Worm (Caenorhabditis elegans) whole organism, late embryonic: ENCODE data around the gene acy-4.

ENCODE experiments used
- C08G9.2 ChIP-seq: sonication (generic microtip); optimal IDR thresholded peaks from 2 replicates; lab custom pipeline; 2016; ENCODE audit warnings: mild to moderate bottlenecking, missing genetic modification characterization, moderate library complexity, missing compliant biosample characterization
- C38D4.7 ChIP-seq: fragments of 200-800 bp; sonication (Bioruptor generic); optimal IDR thresholded peaks from 2 replicates; lab custom pipeline; 2018; ENCODE audit warnings: mild to moderate bottlenecking, missing genetic modification characterization, moderate library complexity, missing compliant biosample characterization
- K09A11.1 ChIP-seq: sonication (generic microtip); optimal IDR thresholded peaks from 2 replicates; lab custom pipeline; 2017; ENCODE audit warnings: antibody characterized with exemption, mild to moderate bottlenecking, missing genetic modification characterization, missing compliant biosample characterization; ENCODE audit not compliant: insufficient read depth
- T23F11.4 ChIP-seq: fragments of 200-800 bp; sonication (Bioruptor generic); optimal IDR thresholded peaks from 2 replicates; lab custom pipeline; 2018; ENCODE audit warnings: mild to moderate bottlenecking, missing genetic modification characterization, missing compliant biosample characterization
- Y22D7AL.16 ChIP-seq: sonication (generic microtip); optimal IDR thresholded peaks from 2 replicates; lab custom pipeline; 2016; ENCODE audit warnings: missing genetic modification characterization, missing compliant biosample characterization
- ahr-1 ChIP-seq: sonication (generic microtip); optimal IDR thresholded peaks from 2 replicates; lab custom pipeline; 2016; ENCODE audit warnings: missing genetic modification characterization, missing compliant biosample characterization
- ama-1 ChIP-seq: fragments of 150-350 bp; optimal IDR thresholded peaks from 2 replicates; lab custom pipeline; 2014
- ceh-14 ChIP-seq: sonication (generic microtip); optimal IDR thresholded peaks from 2 replicates; lab custom pipeline; 2016; ENCODE audit warnings: missing genotype, missing genetic modification characterization, missing compliant biosample characterization
- ceh-18 ChIP-seq: sonication (generic microtip); optimal IDR thresholded peaks from 2 replicates; lab custom pipeline; 2016; ENCODE audit warnings: missing genetic modification characterization, missing compliant biosample characterization
- ceh-19 ChIP-seq: fragments of 200-800 bp; sonication (Bioruptor generic); optimal IDR thresholded peaks from 2 replicates; lab custom pipeline; 2018; ENCODE audit warnings: mild to moderate bottlenecking, missing genetic modification characterization, missing compliant biosample characterization
- ceh-2 ChIP-seq: sonication (generic microtip); optimal IDR thresholded peaks from 2 replicates; lab custom pipeline; 2016; ENCODE audit warnings: missing genotype, missing genetic modification characterization, missing compliant biosample characterization
- ceh-30 ChIP-seq: fragments of 150-350 bp; optimal IDR thresholded peaks from 2 replicates; lab custom pipeline; 2014; ENCODE audit warnings: missing biosample characterization, missing genetic modification characterization
- ceh-31 ChIP-seq: sonication (generic microtip); optimal IDR thresholded peaks from 2 replicates; lab custom pipeline; 2016; ENCODE audit warnings: missing genetic modification characterization, missing compliant biosample characterization
- ceh-34 ChIP-seq: sonication (generic microtip); optimal IDR thresholded peaks from 2 replicates; lab custom pipeline; 2016; ENCODE audit warnings: mild to moderate bottlenecking, missing genetic modification characterization, missing compliant biosample characterization
- ceh-48 ChIP-seq: sonication (generic microtip); optimal IDR thresholded peaks from 2 replicates; lab custom pipeline; 2016; ENCODE audit warnings: missing genetic modification characterization, inconsistent platforms, missing compliant biosample characterization
- ceh-6 ChIP-seq: fragments of 200-800 bp; sonication (Bioruptor generic); optimal IDR thresholded peaks from 2 replicates; lab custom pipeline; 2018; ENCODE audit warnings: mild to moderate bottlenecking, missing genetic modification characterization, missing compliant biosample characterization
- ceh-9 ChIP-seq: sonication (generic microtip); optimal IDR thresholded peaks from 2 replicates; lab custom pipeline; 2016; ENCODE audit warnings: mild to moderate bottlenecking, missing genetic modification characterization, inconsistent platforms, missing compliant biosample characterization
- dmd-4 ChIP-seq: sonication (generic microtip); optimal IDR thresholded peaks from 2 replicates; lab custom pipeline; 2016; ENCODE audit warnings: borderline replicate concordance, missing genetic modification characterization, missing compliant biosample characterization
- dve-1 ChIP-seq: sonication (generic microtip); optimal IDR thresholded peaks from 2 replicates; lab custom pipeline; 2017; ENCODE audit warnings: antibody characterized with exemption, mild to moderate bottlenecking, missing genetic modification characterization, missing compliant biosample characterization
- elt-2 ChIP-seq: sonication (generic microtip); optimal IDR thresholded peaks from 2 replicates; lab custom pipeline; 2016; ENCODE audit warnings: missing genetic modification reagents, missing genetic modification characterization, missing compliant biosample characterization
- ets-4 ChIP-seq: sonication (generic microtip); optimal IDR thresholded peaks from 2 replicates; lab custom pipeline; 2016; ENCODE audit warnings: missing genetic modification characterization, missing compliant biosample characterization
- eyg-1 ChIP-seq: sonication (generic microtip); optimal IDR thresholded peaks from 2 replicates; lab custom pipeline; 2016; ENCODE audit warnings: missing genotype, missing genetic modification characterization, missing compliant biosample characterization
- fax-1 ChIP-seq: sonication (generic microtip); optimal IDR thresholded peaks from 2 replicates; lab custom pipeline; 2016; ENCODE audit warnings: missing genotype, missing genetic modification characterization, missing compliant biosample characterization
- fkh-10 ChIP-seq: fragments of 150-350 bp; optimal IDR thresholded peaks from 2 replicates; lab custom pipeline; 2014; ENCODE audit warnings: missing biosample characterization, missing genetic modification reagents, missing genetic modification characterization
- fkh-6 ChIP-seq: sonication (generic microtip); optimal IDR thresholded peaks from 2 replicates; lab custom pipeline; 2016; ENCODE audit warnings: missing genetic modification characterization, missing compliant biosample characterization
- gmeb-2 ChIP-seq: sonication (generic microtip); optimal IDR thresholded peaks from 2 replicates; lab custom pipeline; 2016; ENCODE audit warnings: missing genetic modification characterization, inconsistent platforms, missing compliant biosample characterization
- hlh-30 ChIP-seq: sonication (generic microtip); optimal IDR thresholded peaks from 2 replicates; lab custom pipeline; 2017; ENCODE audit warnings: antibody characterized with exemption, missing genetic modification characterization, missing compliant biosample characterization; ENCODE audit not compliant: insufficient read depth
- hlh-8 ChIP-seq: sonication (generic microtip); optimal IDR thresholded peaks from 2 replicates; lab custom pipeline; 2016; ENCODE audit warnings: missing genotype, missing genetic modification characterization, missing compliant biosample characterization
- lin-11 ChIP-seq: fragments of 200-800 bp; sonication (Bioruptor generic); optimal IDR thresholded peaks from 2 replicates; lab custom pipeline; 2018; ENCODE audit warnings: mild to moderate bottlenecking, missing genetic modification characterization, missing compliant biosample characterization
- mec-3 ChIP-seq: sonication (generic microtip); optimal IDR thresholded peaks from 2 replicates; lab custom pipeline; 2016; ENCODE audit warnings: borderline replicate concordance, missing genetic modification characterization, missing compliant biosample characterization
- nfya-1 ChIP-seq: sonication (generic microtip); optimal IDR thresholded peaks from 2 replicates; lab custom pipeline; 2017; ENCODE audit warnings: missing genetic modification characterization, mild to moderate bottlenecking, missing compliant biosample characterization, antibody characterized with exemption, moderate library complexity
- nhr-232 ChIP-seq: sonication (generic microtip); optimal IDR thresholded peaks from 2 replicates; lab custom pipeline; 2016; ENCODE audit warnings: missing genetic modification characterization, missing compliant biosample characterization
- pag-3 ChIP-seq: sonication (generic microtip); optimal IDR thresholded peaks from 2 replicates; lab custom pipeline; 2016; ENCODE audit warnings: missing compliant biosample characterization, missing genetic modification characterization, borderline replicate concordance
- pax-1 ChIP-seq: fragments of 150-350 bp; optimal IDR thresholded peaks from 2 replicates; lab custom pipeline; 2014; ENCODE audit warnings: missing biosample characterization, missing genetic modification characterization
- pha-2 ChIP-seq: sonication (generic microtip); optimal IDR thresholded peaks from 2 replicates; lab custom pipeline; 2017; ENCODE audit warnings: mild to moderate bottlenecking, missing genetic modification characterization, missing compliant biosample characterization
- pha-4 ChIP-seq: fragments of 150-350 bp; optimal IDR thresholded peaks from 2 replicates; lab custom pipeline; 2018; ENCODE audit warnings: missing biosample characterization, missing genetic modification reagents, missing genetic modification characterization
- rnt-1 ChIP-seq: sonication (generic microtip); optimal IDR thresholded peaks from 2 replicates; lab custom pipeline; 2016; ENCODE audit warnings: missing genetic modification characterization, missing compliant biosample characterization
- tbx-2 ChIP-seq: sonication (generic microtip); optimal IDR thresholded peaks from 2 replicates; lab custom pipeline; 2016; ENCODE audit warnings: missing genetic modification characterization, missing compliant biosample characterization
- ttx-3 ChIP-seq: sonication (generic microtip); optimal IDR thresholded peaks from 2 replicates; lab custom pipeline; 2016; ENCODE audit warnings: missing genetic modification reagents, missing genetic modification characterization, missing compliant biosample characterization
- unc-3 ChIP-seq, 2 experiments: fragments of 200-800 bp in 1 of 2; sonication (Bioruptor generic) in 1 of 2; sonication (generic microtip) in 1 of 2; conservative IDR thresholded peaks in 1 of 2; optimal IDR thresholded peaks in 1 of 2; 2 replicates each; pipeline versions ENCODE4 v1.3.6 to Lab custom; 2016 to 2022; ENCODE audit warnings: missing compliant biosample characterization in 2 of 2, missing genetic modification characterization in 2 of 2, missing genetic modification reagents in 1 of 2
- unc-86 ChIP-seq: sonication (generic microtip); optimal IDR thresholded peaks from 2 replicates; lab custom pipeline; 2016; ENCODE audit warnings: missing genetic modification characterization, missing compliant biosample characterization

acy-4 gene

ce11 chrV:5610186-5610585, 20.5 kb downstream of the acy-4 start:
- TF ChIP-seq unc-86: no peak
- no peak for TF ChIP-seq gmeb-2
- TF ChIP-seq ceh-48 (tag; lab: Kevin White, UChicago): no peak
- no peak for TF ChIP-seq nfya-1 (tag; lab: Kevin White, UChicago)

- TF ChIP-seq elt-2 (tag; lab: Kevin White, UChicago): no peak
- no peak for TF ChIP-seq ceh-9 (tag; lab: Kevin White, UChicago)
- TF ChIP-seq ceh-48 (tag; lab: Kevin White, UChicago): no peak
- TF ChIP-seq gmeb-2: no peak
- no peak for TF ChIP-seq C08G9.2 (tag; lab: Kevin White, UChicago)
- TF ChIP-seq ttx-3 (tag; lab: Kevin White, UChicago): no peak
- TF ChIP-seq nfya-1 (tag; lab: Kevin White, UChicago): no peak
- TF ChIP-seq hlh-8 (tag; lab: Kevin White, UChicago): no peak
- no peak for TF ChIP-seq fkh-10 (GFP tag; lab: Kevin White, UChicago)
- TF ChIP-seq unc-3 (GFP tag; conservative IDR thresholded peaks at IDR 0.05; lab: Robert Waterston, UW): no peak
- no peak for TF ChIP-seq unc-3 (tag; optimal IDR thresholded peaks at IDR 0.05; lab: Kevin White, UChicago)
- TF ChIP-seq pha-2 (tag; lab: Kevin White, UChicago): no peak
- TF ChIP-seq ceh-19: no peak
- no peak for TF ChIP-seq ets-4 (tag; lab: Kevin White, UChicago)
- TF ChIP-seq eyg-1 (tag; lab: Kevin White, UChicago): no peak
- no peak for TF ChIP-seq fax-1
- no peak for TF ChIP-seq pax-1 (tag; lab: Kevin White, UChicago)
- TF ChIP-seq lin-11 (tag; lab: Kevin White, UChicago): no peak
- TF ChIP-seq pag-3: no peak
- TF ChIP-seq ahr-1 (tag; lab: Kevin White, UChicago): no peak
Measured at ce11 chrV:5606255-5606654, 24.4 kb downstream of the acy-4 start, which contains the start of gene CD4.1. CD4.1 (plus strand) TSS chrV:5606555.

ce11 chrV:5601263-5601662, 29.4 kb downstream of the acy-4 start, which contains the start of gene CD4.8:
CD4.8 (minus strand) TSS chrV:5601363.
- no peak for TF ChIP-seq fkh-10 (GFP tag; lab: Kevin White, UChicago)
- TF ChIP-seq fkh-6 (tag; lab: Kevin White, UChicago): no peak
- no peak for TF ChIP-seq ceh-14 (tag; lab: Kevin White, UChicago)
- no peak for TF ChIP-seq rnt-1
- no peak for TF ChIP-seq dmd-4 (tag; lab: Kevin White, UChicago)
- TF ChIP-seq ceh-18 (tag; lab: Kevin White, UChicago): no peak
- TF ChIP-seq tbx-2 (tag; lab: Kevin White, UChicago): no peak

DNA sequence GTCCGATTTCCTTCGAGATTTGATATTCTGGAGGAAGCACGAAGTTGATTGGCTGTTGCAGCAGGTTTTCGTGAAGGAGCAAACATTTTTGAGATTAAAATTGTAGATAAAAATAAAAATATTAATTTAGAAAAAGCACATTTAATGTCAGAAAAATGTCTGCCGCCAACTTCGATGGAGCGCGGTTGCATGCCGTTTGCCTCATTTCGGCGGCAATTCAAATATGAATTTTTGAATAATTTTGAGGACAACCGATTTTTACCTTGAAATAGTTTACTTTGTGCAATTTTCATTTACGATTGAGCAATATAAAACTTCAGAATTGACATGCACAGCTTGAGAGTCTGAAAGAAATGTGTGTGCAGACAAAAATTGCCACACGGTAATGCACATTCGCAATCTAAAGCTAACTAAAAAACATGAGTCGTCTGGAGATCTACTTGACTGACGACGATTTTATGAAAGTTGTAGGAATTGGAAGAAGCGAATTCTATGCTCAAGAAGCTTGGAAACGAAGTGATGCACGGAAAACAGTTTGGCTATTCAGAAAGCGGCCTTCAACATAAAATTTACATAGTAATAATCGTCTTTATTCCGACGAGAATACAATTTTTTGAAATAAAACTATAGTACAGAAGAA, 34.2 kb downstream of the acy-4 start, which contains the start of gene zhit-1:
Gene zhit-1 (minus strand): TSS at position 161 of the 640 bp plus-strand sequence.
- TF ChIP-seq T23F11.4 (GFP tag; lab: Kevin White, UChicago) (no peak), ceh-31 (tag; lab: Kevin White, UChicago) (no peak), ceh-19 (no peak), dve-1 (tag; lab: Kevin White, UChicago) (no peak), C38D4.7 (no peak), unc-3 (GFP tag; conservative IDR thresholded peaks at IDR 0.05; lab: Robert Waterston, UW) (no peak), unc-3 (tag; optimal IDR thresholded peaks at IDR 0.05; lab: Kevin White, UChicago) (no peak), nhr-232 (tag; lab: Kevin White, UChicago) (no peak)

DNA sequence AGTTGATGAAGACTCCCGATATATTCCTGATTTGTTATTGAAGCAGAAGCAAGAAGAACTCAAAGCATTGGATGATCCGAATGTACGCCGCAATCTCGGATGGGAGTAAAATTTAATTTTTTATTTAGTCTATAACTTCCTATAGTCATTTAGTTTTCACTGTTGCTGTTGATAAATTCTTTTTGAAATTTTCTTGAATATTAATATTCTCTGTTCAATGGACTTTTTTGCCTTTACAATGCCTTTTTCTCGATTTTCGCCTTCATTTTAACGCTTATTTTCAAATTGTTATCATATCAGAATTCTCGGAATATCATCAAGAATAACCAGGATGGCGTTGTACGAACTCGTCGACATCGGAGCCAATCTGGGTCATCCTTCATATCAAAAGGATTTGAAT, 36.4 kb downstream of the acy-4 start, which contains the start of gene crn-2:
Gene crn-2 (plus strand): TSS at position 301 of the 400 bp plus-strand sequence.
- no peak for TF ChIP-seq ceh-48 (tag; lab: Kevin White, UChicago)
- no peak for TF ChIP-seq ceh-14 (tag; lab: Kevin White, UChicago)
- no peak for TF ChIP-seq C38D4.7
- no peak for TF ChIP-seq pha-4 (tag; lab: Kevin White, UChicago)
- TF ChIP-seq ceh-34 (tag; lab: Kevin White, UChicago): no peak
- TF ChIP-seq ceh-2 (tag; lab: Kevin White, UChicago): no peak
- TF ChIP-seq ama-1: no peak
- TF ChIP-seq hlh-30: no peak
- TF ChIP-seq fax-1: no peak
- TF ChIP-seq K09A11.1 (tag; lab: Kevin White, UChicago): no peak
- no peak for TF ChIP-seq ttx-3 (tag; lab: Kevin White, UChicago)
- TF ChIP-seq Y22D7AL.16 (tag; lab: Kevin White, UChicago): no peak
- no peak for TF ChIP-seq ceh-30 (tag; lab: Kevin White, UChicago)
- no peak for TF ChIP-seq mec-3 (tag; lab: Kevin White, UChicago)
- no peak for TF ChIP-seq ceh-6
- TF ChIP-seq pax-1 (tag; lab: Kevin White, UChicago): no peak
- no peak for TF ChIP-seq ceh-9 (tag; lab: Kevin White, UChicago)
- no peak for TF ChIP-seq elt-2 (tag; lab: Kevin White, UChicago)
